Fruit fly (Drosophila melanogaster): ENCODE data around the gene sd.

- no peak for TF ChIP-seq usp (GFP tag; optimal IDR thresholded peaks at IDR 0.05)
- TF ChIP-seq psq (optimal IDR thresholded peaks at IDR 0.05) = no peak
- no peak for TF ChIP-seq pan (optimal IDR thresholded peaks at IDR 0.05)
- no peak for TF ChIP-seq EcR (GFP tag; optimal IDR thresholded peaks at IDR 0.05)
- no peak for TF ChIP-seq Dll (optimal IDR thresholded peaks at IDR 0.05)
- TF ChIP-seq CG8478 (optimal IDR thresholded peaks at IDR 0.05) = no peak
Observed at dm6 chrX:15803764-15804563, at the start of gene sd, which contains the start of gene PGRP-LE.

All from whole organism.